Fruit fly (Drosophila melanogaster): Measurements from ENCODE around the gene CG44325.

CG44325 gene

dm6 chrX:9106212-9106774, 28.0 kb upstream of the CG44325 start, which contains the start of gene Bx42:
Gene Bx42 (minus strand): TSS chrX:9106604.
- TF ChIP-seq h (GFP tag; optimal IDR thresholded peaks at IDR 0.05) = no peak
- peak; percentile 50 for TF ChIP-seq woc (GFP tag; optimal IDR thresholded peaks at IDR 0.05)
- TF ChIP-seq sv (GFP tag; optimal IDR thresholded peaks at IDR 0.05) = peak; percentile 1

- no peak for TF ChIP-seq N (GFP tag; optimal IDR thresholded peaks at IDR 0.05)
- TF ChIP-seq Hr83 (GFP tag; optimal IDR thresholded peaks at IDR 0.05; ENCODE audit: poor library complexity, severe bottlenecking) = no peak
- no peak for TF ChIP-seq foxo (GFP tag; optimal IDR thresholded peaks at IDR 0.05)
- no peak for TF ChIP-seq h (GFP tag; optimal IDR thresholded peaks at IDR 0.05)
- TF ChIP-seq CrebA (GFP tag; optimal IDR thresholded peaks at IDR 0.05; ENCODE audit: borderline replicate concordance) = no peak
- TF ChIP-seq Myc (optimal IDR thresholded peaks at IDR 0.05) = no peak
- no peak for TF ChIP-seq dsf (GFP tag; optimal IDR thresholded peaks at IDR 0.05; ENCODE audit: borderline replicate concordance)
- no peak for TF ChIP-seq sv (GFP tag; optimal IDR thresholded peaks at IDR 0.05)
- TF ChIP-seq Hr78 (GFP tag; optimal IDR thresholded peaks at IDR 0.05) = no peak
- TF ChIP-seq OdsH (GFP tag; optimal IDR thresholded peaks at IDR 0.05) = no peak
- TF ChIP-seq psq (GFP tag; optimal IDR thresholded peaks at IDR 0.05) = no peak
- no peak for TF ChIP-seq CG9705 (GFP tag; optimal IDR thresholded peaks at IDR 0.05)
- no peak for TF ChIP-seq Hnf4 (GFP tag; optimal IDR thresholded peaks at IDR 0.05)
Measured at dm6 chrX:9103308-9104185, 25.2 kb upstream of the CG44325 start, which contains the start of gene CG7766. Gene CG7766 (minus strand): TSS chrX:9103739.

DNA sequence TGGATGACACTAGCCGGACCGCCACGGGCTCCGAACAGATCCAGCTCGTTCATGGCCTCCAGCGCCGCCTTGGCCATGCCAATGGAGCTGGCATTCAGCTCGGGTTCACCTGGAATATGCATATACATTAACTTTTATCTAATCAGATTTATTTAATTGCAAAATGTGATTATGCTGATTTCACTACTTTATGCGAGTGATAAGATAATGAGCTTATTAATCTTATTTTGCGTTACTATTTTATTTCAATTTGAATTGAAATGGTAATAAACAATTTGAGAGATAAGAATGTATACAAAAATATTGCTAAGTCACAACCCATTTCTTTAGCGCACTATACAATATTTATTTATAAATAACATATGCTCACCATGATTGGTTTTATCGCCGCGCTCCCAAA, 23.8 kb upstream of the CG44325 start:
- TF ChIP-seq fru (GFP tag; optimal IDR thresholded peaks at IDR 0.05) = no peak
- TF ChIP-seq Dfd (GFP tag; optimal IDR thresholded peaks at IDR 0.05) = no peak
- no peak for TF ChIP-seq Hr78 (GFP tag; optimal IDR thresholded peaks at IDR 0.05)
- no peak for TF ChIP-seq Myc (optimal IDR thresholded peaks at IDR 0.05)
- no peak for TF ChIP-seq psq (GFP tag; optimal IDR thresholded peaks at IDR 0.05)
- no peak for TF ChIP-seq Jra (GFP tag; optimal IDR thresholded peaks at IDR 0.05)
- no peak for TF ChIP-seq lola (GFP tag; optimal IDR thresholded peaks at IDR 0.05)
- no peak for TF ChIP-seq N (GFP tag; optimal IDR thresholded peaks at IDR 0.05)
- TF ChIP-seq br (GFP tag; optimal IDR thresholded peaks at IDR 0.05) = no peak
- TF ChIP-seq ey (GFP tag; optimal IDR thresholded peaks at IDR 0.05) = no peak
- TF ChIP-seq Dif (GFP tag; optimal IDR thresholded peaks at IDR 0.05; ENCODE audit: partially characterized antibody) = no peak
- TF ChIP-seq jim (GFP tag; optimal IDR thresholded peaks at IDR 0.05) = no peak
- no peak for TF ChIP-seq sv (GFP tag; optimal IDR thresholded peaks at IDR 0.05)
- no peak for TF ChIP-seq CrebA (GFP tag; optimal IDR thresholded peaks at IDR 0.05; ENCODE audit: borderline replicate concordance)
- no peak for TF ChIP-seq usp (GFP tag; optimal IDR thresholded peaks at IDR 0.05)
- TF ChIP-seq Mio (GFP tag; optimal IDR thresholded peaks at IDR 0.05) = no peak

DNA sequence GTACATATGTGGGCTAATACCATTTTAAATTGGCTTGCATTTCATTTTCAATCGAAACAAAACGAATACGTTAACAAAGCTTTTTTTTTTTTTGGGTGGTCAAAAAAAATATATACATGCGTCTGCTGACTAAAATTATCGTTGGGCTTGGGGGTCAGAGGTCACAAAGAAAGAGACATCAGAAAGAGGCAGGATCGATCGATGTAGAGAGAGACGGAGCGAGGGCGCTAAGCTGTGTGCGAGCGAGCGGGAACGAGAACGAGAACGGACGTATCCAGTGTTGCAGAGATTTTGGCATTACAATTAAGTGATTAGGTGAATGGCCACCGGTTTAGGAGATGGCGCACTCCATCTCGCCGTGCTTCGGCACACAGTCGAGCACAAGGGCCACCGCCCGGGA, 15.6 kb upstream of the CG44325 start:
- TF ChIP-seq rgr (GFP tag; optimal IDR thresholded peaks at IDR 0.05) (no peak), Abd-B (GFP tag; optimal IDR thresholded peaks at IDR 0.05) (no peak), brk (GFP tag; optimal IDR thresholded peaks at IDR 0.05) (no peak), Jra (GFP tag; optimal IDR thresholded peaks at IDR 0.05) (no peak), jim (GFP tag; optimal IDR thresholded peaks at IDR 0.05) (no peak), dsf (GFP tag; optimal IDR thresholded peaks at IDR 0.05; ENCODE audit: borderline replicate concordance) (no peak), Rel (GFP tag; optimal IDR thresholded peaks at IDR 0.05) (no peak), Rel (tag; optimal IDR thresholded peaks at IDR 0.05) (no peak), Hr78 (GFP tag; optimal IDR thresholded peaks at IDR 0.05) (no peak), foxo (GFP tag; optimal IDR thresholded peaks at IDR 0.05) (no peak), br (GFP tag; optimal IDR thresholded peaks at IDR 0.05) (no peak), Hnf4 (GFP tag; optimal IDR thresholded peaks at IDR 0.05) (no peak), sv (GFP tag; optimal IDR thresholded peaks at IDR 0.05) (no peak), GATAd (GFP tag; optimal IDR thresholded peaks at IDR 0.05) (no peak)

DNA sequence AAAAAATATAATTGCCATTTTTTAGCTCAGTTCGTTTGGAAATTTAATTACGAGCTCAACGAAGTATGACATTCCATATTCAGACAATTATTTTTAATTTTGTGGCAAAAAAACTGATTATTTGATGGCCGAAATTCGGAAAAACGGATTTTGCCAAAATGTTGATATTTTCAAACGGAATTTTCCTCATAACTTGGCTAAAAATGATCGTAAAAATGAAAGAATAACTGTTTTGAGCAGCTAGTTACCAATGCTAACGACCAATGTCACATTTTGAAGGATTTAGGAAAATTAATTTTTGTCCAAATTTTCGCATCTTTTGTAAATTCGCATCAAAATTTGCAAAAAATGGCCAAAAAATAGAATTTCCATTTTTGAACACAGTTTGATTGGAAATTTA, 14.8 kb upstream of the CG44325 start:
- TF ChIP-seq h (GFP tag; optimal IDR thresholded peaks at IDR 0.05) = no peak
- TF ChIP-seq Dfd (GFP tag; optimal IDR thresholded peaks at IDR 0.05) = peak; percentile 92
